Worm (Caenorhabditis elegans): ENCODE data around the gene C17B7.8.

DNA sequence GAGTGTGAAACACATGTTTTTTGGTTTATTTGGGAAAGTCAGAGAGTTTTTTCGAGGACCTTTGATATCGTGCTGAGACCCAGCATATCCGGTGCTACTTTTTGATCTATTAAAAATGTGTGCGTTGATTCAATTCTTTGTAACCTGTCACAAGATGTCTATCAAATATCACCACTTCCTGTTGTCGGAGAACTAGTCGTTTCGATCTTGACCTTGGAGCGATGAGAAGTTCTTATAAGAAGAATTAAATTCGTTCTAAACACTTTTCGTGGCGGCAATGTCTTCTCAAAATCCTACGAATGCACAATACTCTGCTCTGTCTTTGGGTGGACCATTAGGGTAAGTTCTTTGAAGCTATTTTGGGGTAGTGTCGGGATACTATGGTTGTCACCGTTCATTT, 8.0 kb downstream of the C17B7.8 start, which contains the start of gene F35F10.1:
- TF ChIP-seq cog-1 (tag; optimal IDR thresholded peaks at IDR 0.05) (no peak), T22C8.4 (GFP tag; IDR thresholded peaks at IDR 0.05) (no peak), flt-1 (GFP tag; IDR thresholded peaks at IDR 0.05) (no peak), ref-1 (GFP tag; conservative IDR thresholded peaks at IDR 0.05) (no peak), ztf-29 (GFP tag; IDR thresholded peaks at IDR 0.05) (no peak), tab-1 (GFP tag; IDR thresholded peaks at IDR 0.05) (no peak), med-1 (GFP tag; optimal IDR thresholded peaks at IDR 0.05; ENCODE audit: insufficient read depth) (no peak), klf-2 (GFP tag; conservative IDR thresholded peaks at IDR 0.05) (no peak)

Data from whole organism, midembryonic.